Fruit fly (Drosophila melanogaster) whole organism, wandering third instar larva: Measurements from ENCODE around the gene Srg1.

Experiments used
- Abd-B ChIP-seq: fragments of >200 bp; optimal IDR thresholded peaks from 2 replicates; lab custom pipeline; 2017; ENCODE audit warnings: missing biosample characterization, missing genetic modification characterization
- CG32264 ChIP-seq: fragments of 200-800 bp; sonication (Bioruptor generic); optimal IDR thresholded peaks from 2 replicates; lab custom pipeline; 2016; ENCODE audit warnings: missing biosample characterization, missing genetic modification characterization
- CG9705 ChIP-seq: fragments of 200-800 bp; sonication (Bioruptor generic); optimal IDR thresholded peaks from 2 replicates; lab custom pipeline; 2018; ENCODE audit warnings: missing biosample characterization, mild to moderate bottlenecking, missing genetic modification characterization
- CrebA ChIP-seq: fragments of 200-800 bp; sonication (Bioruptor generic); optimal IDR thresholded peaks from 2 replicates; lab custom pipeline; 2016; ENCODE audit warnings: missing biosample characterization, mild to moderate bottlenecking, missing genetic modification characterization, borderline replicate concordance
- HLH106 ChIP-seq: fragments of 200-800 bp; optimal IDR thresholded peaks from 3 replicates; lab custom pipeline; 2019; ENCODE audit warnings: missing biosample characterization, mild to moderate bottlenecking, missing genetic modification characterization, moderate library complexity
- Hnf4 ChIP-seq: fragments of 200-800 bp; sonication (Bioruptor generic); optimal IDR thresholded peaks from 2 replicates; lab custom pipeline; 2016; ENCODE audit warnings: missing biosample characterization, mild to moderate bottlenecking, missing genetic modification characterization
- Hr78 ChIP-seq: fragments of >200 bp; optimal IDR thresholded peaks from 2 replicates; lab custom pipeline; 2017; ENCODE audit warnings: missing biosample characterization, missing genetic modification characterization
- Jra ChIP-seq: sonication (Bioruptor generic); optimal IDR thresholded peaks from 2 replicates; lab custom pipeline; 2016; ENCODE audit warnings: missing biosample characterization, missing genetic modification characterization
- Myc ChIP-seq: fragments of >200 bp; optimal IDR thresholded peaks from 2 replicates; lab custom pipeline; 2017
- N ChIP-seq: fragments of >200 bp; optimal IDR thresholded peaks from 2 replicates; lab custom pipeline; 2018; ENCODE audit warnings: missing biosample characterization, missing external identifiers, missing genetic modification characterization
- OdsH ChIP-seq: fragments of 200-800 bp; sonication (Bioruptor generic); optimal IDR thresholded peaks from 2 replicates; lab custom pipeline; 2016; ENCODE audit warnings: missing biosample characterization, mild to moderate bottlenecking, missing genetic modification characterization
- Rel ChIP-seq, 2 experiments: fragments of 200-800 bp; sonication (Bioruptor generic) in 1 of 2; optimal IDR thresholded peaks; 2 replicates in 1 of 2; 3 replicates in 1 of 2; lab custom pipeline; 2016 to 2019; ENCODE audit warnings: mild to moderate bottlenecking in 2 of 2, missing biosample characterization in 2 of 2, missing genetic modification characterization in 2 of 2, moderate library complexity in 1 of 2
- br ChIP-seq: fragments of 200-800 bp; sonication (Bioruptor generic); optimal IDR thresholded peaks from 2 replicates; lab custom pipeline; 2016; ENCODE audit warnings: missing biosample characterization, missing genetic modification characterization
- brk ChIP-seq: fragments of 200-800 bp; sonication (Bioruptor generic); optimal IDR thresholded peaks from 2 replicates; lab custom pipeline; 2016; ENCODE audit warnings: missing biosample characterization, mild to moderate bottlenecking, missing genetic modification characterization
- dl ChIP-seq, 2 experiments: fragments of 175-275, 200-275 bp in 1 of 2; fragments of 200-275 bp in 1 of 2; sonication (Bioruptor generic); optimal IDR thresholded peaks; lab custom pipeline; 2018; ENCODE audit warnings: mild to moderate bottlenecking in 2 of 2, missing biosample characterization in 2 of 2, missing genetic modification characterization in 2 of 2, moderate library complexity in 2 of 2; ENCODE audit not compliant: partially characterized antibody in 2 of 2, insufficient read depth in 1 of 2
- ey ChIP-seq: fragments of 200-800 bp; sonication (Bioruptor generic); optimal IDR thresholded peaks from 2 replicates; lab custom pipeline; 2016; ENCODE audit warnings: missing biosample characterization, missing genetic modification characterization
- foxo ChIP-seq, 2 experiments: fragments of 200-800 bp; sonication (Bioruptor generic); optimal IDR thresholded peaks; 2 replicates in 1 of 2; 3 replicates in 1 of 2; lab custom pipeline; 2016 to 2017; ENCODE audit warnings: missing biosample characterization in 2 of 2, missing genetic modification characterization in 2 of 2
- h ChIP-seq: fragments of 200-800 bp; sonication (Bioruptor generic); optimal IDR thresholded peaks from 3 replicates; lab custom pipeline; 2016; ENCODE audit warnings: missing biosample characterization, mild to moderate bottlenecking, missing genetic modification characterization
- jim ChIP-seq: fragments of 175-275, 200-325 bp; sonication (Bioruptor generic); optimal IDR thresholded peaks from 2 replicates; lab custom pipeline; 2016; ENCODE audit warnings: missing biosample characterization, mild to moderate bottlenecking, missing genetic modification characterization
- lola ChIP-seq: fragments of >200 bp; optimal IDR thresholded peaks from 2 replicates; lab custom pipeline; 2017; ENCODE audit warnings: missing biosample characterization, missing genetic modification characterization
- pan ChIP-seq: fragments of >200 bp; optimal IDR thresholded peaks from 2 replicates; lab custom pipeline; 2017
- psq ChIP-seq: fragments of 200-800 bp; sonication (Bioruptor generic); optimal IDR thresholded peaks from 3 replicates; lab custom pipeline; 2017; ENCODE audit warnings: missing biosample characterization, mild to moderate bottlenecking, missing genetic modification characterization, moderate library complexity
- sage ChIP-seq: fragments of 200-800 bp; sonication (Bioruptor generic); optimal IDR thresholded peaks from 2 replicates; lab custom pipeline; 2016; ENCODE audit warnings: missing biosample characterization, mild to moderate bottlenecking, missing genetic modification characterization
- sv ChIP-seq: fragments of 200-800 bp; sonication (Bioruptor generic); optimal IDR thresholded peaks from 3 replicates; lab custom pipeline; 2016; ENCODE audit warnings: missing biosample characterization, missing genetic modification characterization
- tai ChIP-seq: sonication (Bioruptor generic); optimal IDR thresholded peaks from 2 replicates; lab custom pipeline; 2016; ENCODE audit warnings: missing biosample characterization, missing genetic modification characterization
- usp ChIP-seq: fragments of >200 bp; optimal IDR thresholded peaks from 2 replicates; lab custom pipeline; 2017; ENCODE audit warnings: missing biosample characterization, missing genetic modification characterization

The Srg1 gene

dm6 chr3R:24863894-24864293 is 638 bp downstream of the Srg1 start:
- TF ChIP-seq Rel (GFP tag; optimal IDR thresholded peaks at IDR 0.05; lab: Kevin White, UChicago) (no peak), Rel (tag; optimal IDR thresholded peaks at IDR 0.05; lab: Kevin White, UChicago) (peak; percentile 96), sv (GFP tag; lab: Kevin White, UChicago) (no peak)
- TF ChIP-seq, all 38 proteins: peak for 1

dm6 chr3R:24862574-24863089 is 1.9 kb downstream of the Srg1 start, which contains the start of gene CG7016:
CG7016 (plus strand) TSS chr3R:24862931.
- TF ChIP-seq Rel (GFP tag; optimal IDR thresholded peaks at IDR 0.05; lab: Kevin White, UChicago) (no peak), Rel (tag; optimal IDR thresholded peaks at IDR 0.05; lab: Kevin White, UChicago) (peak; percentile 93), brk (GFP tag; lab: Kevin White, UChicago) (no peak), ey (GFP tag; lab: Kevin White, UChicago) (no peak), Abd-B (GFP tag; lab: Kevin White, UChicago) (no peak)
- TF ChIP-seq, all 38 proteins: peak for 1

- TF ChIP-seq pan (lab: Kevin White, UChicago) (no peak), Abd-B (GFP tag; lab: Kevin White, UChicago) (no peak), Myc (lab: Kevin White, UChicago) (no peak), HLH106 (tag; lab: Kevin White, UChicago) (no peak)
- TF ChIP-seq, all 38 proteins: peak for 0
Observed at dm6 chr3R:24862065-24862464, 2.5 kb downstream of the Srg1 start, which contains the start of gene CG13640. CG13640 (minus strand) TSS chr3R:24862165.

dm6 chr3R:24860316-24860826 is 4.2 kb downstream of the Srg1 start, which contains the start of gene CG13639:
CG13639 (minus strand) TSS chr3R:24860366.
- TF ChIP-seq Hr78 (GFP tag; lab: Kevin White, UChicago) (no peak), pan (lab: Kevin White, UChicago) (no peak), h (peak; percentile 11), brk (GFP tag; lab: Kevin White, UChicago) (no peak)

dm6 chr3R:24859701-24860100 is 4.8 kb downstream of the Srg1 start, which contains the start of gene ppk22:
ppk22 (minus strand) TSS chr3R:24859801.
- TF ChIP-seq lola (no peak), foxo (GFP tag; optimal IDR thresholded peaks at IDR 0.05; lab: Kevin White, UChicago) (no peak), OdsH (no peak), jim (GFP tag; lab: Kevin White, UChicago) (no peak), br (GFP tag; lab: Kevin White, UChicago) (no peak), HLH106 (tag; lab: Kevin White, UChicago) (no peak), N (GFP tag; lab: Kevin White, UChicago) (no peak), Hnf4 (GFP tag; lab: Kevin White, UChicago) (no peak), psq (GFP tag; lab: Kevin White, UChicago) (no peak), CG9705 (no peak), CrebA (no peak), dl (GFP tag; optimal IDR thresholded peaks at IDR 0.05; lab: Kevin White, UChicago; ENCODE audit: insufficient read depth in 1 of 2, partially characterized antibody in 2 of 2) (no peak)

- no peak for TF ChIP-seq tai (GFP tag; lab: Kevin White, UChicago)
- no peak for TF ChIP-seq CG32264 (GFP tag; lab: Kevin White, UChicago)
Observed at dm6 chr3R:24857459-24857858, 7.1 kb downstream of the Srg1 start, which contains the start of gene CAH4. CAH4 (minus strand) TSS chr3R:24857559.

- TF ChIP-seq h (no peak), sage (no peak), Jra (GFP tag; lab: Kevin White, UChicago) (no peak), ey (GFP tag; lab: Kevin White, UChicago) (no peak), brk (GFP tag; lab: Kevin White, UChicago) (no peak), usp (GFP tag; lab: Kevin White, UChicago) (no peak), N (GFP tag; lab: Kevin White, UChicago) (no peak)
Observed at dm6 chr3R:24856143-24856542, 8.4 kb downstream of the Srg1 start, which contains the start of gene HDAC11. HDAC11 (minus strand) TSS chr3R:24856243.
